Fruit fly (Drosophila melanogaster): ENCODE data around the gene CG8461.

CG8461 gene

dm6 chr3R:14478438-14479033 is 34.9 kb downstream of the CG8461 start (continued):
- TF ChIP-seq Neu2 (GFP tag; optimal IDR thresholded peaks at IDR 0.05; ENCODE audit: borderline replicate concordance) (no peak), CG16779 (GFP tag; IDR thresholded peaks at IDR 0.05) (no peak), CG7928 (GFP tag; optimal IDR thresholded peaks at IDR 0.05) (no peak), sens-2 (GFP tag; IDR thresholded peaks at IDR 0.05) (no peak), CG17361 (GFP tag; IDR thresholded peaks at IDR 0.05) (peak; percentile 94), CG13287 (GFP tag; IDR thresholded peaks at IDR 0.05; ENCODE audit: partially characterized antibody) (no peak), CG31224 (GFP tag; IDR thresholded peaks at IDR 0.05) (peak; percentile 67), CG4360 (GFP tag; IDR thresholded peaks at IDR 0.05) (no peak), fd102C (GFP tag; optimal IDR thresholded peaks at IDR 0.05) (no peak), CG10959 (GFP tag; IDR thresholded peaks at IDR 0.05) (peak; percentile 62; the same call in 1 of the 2 replicates), crc (GFP tag; optimal IDR thresholded peaks at IDR 0.05) (no peak), ash1 (GFP tag; optimal IDR thresholded peaks at IDR 0.05) (no peak), CG14860 (GFP tag; IDR thresholded peaks at IDR 0.05; ENCODE audit: partially characterized antibody) (no peak), Dp (GFP tag; optimal IDR thresholded peaks at IDR 0.05) (no peak), CG18599 (GFP tag; optimal IDR thresholded peaks at IDR 0.05) (peak; percentile 84), danr (GFP tag; IDR thresholded peaks at IDR 0.05) (no peak), B-H2 (GFP tag; optimal IDR thresholded peaks at IDR 0.05) (no peak), usp (GFP tag; optimal IDR thresholded peaks at IDR 0.05) (no peak), Tbp (GFP tag; optimal IDR thresholded peaks at IDR 0.05) (no peak), CG16813 (GFP tag; IDR thresholded peaks at IDR 0.05; ENCODE audit: partially characterized antibody) (no peak), salm (tag; optimal IDR thresholded peaks at IDR 0.05) (peak; percentile 64), CG11504 (tag; optimal IDR thresholded peaks at IDR 0.05) (peak; percentile 84), twi (tag; optimal IDR thresholded peaks at IDR 0.05) (peak; percentile 45), CG9817 (tag; optimal IDR thresholded peaks at IDR 0.05) (peak; percentile 69), NK7.1 (GFP tag; optimal IDR thresholded peaks at IDR 0.05) (no peak), gsb-n (tag; optimal IDR thresholded peaks at IDR 0.05) (peak; percentile 90), Trl (optimal IDR thresholded peaks at IDR 0.05) (peak; percentile 46 to 65), Trl (GFP tag; optimal IDR thresholded peaks at IDR 0.05) (no peak), Med (GFP tag) (peak; percentile 41), Ravus (GFP tag; IDR thresholded peaks at IDR 0.05) (peak; percentile 44), lmd (GFP tag; IDR thresholded peaks at IDR 0.05) (peak; percentile 81), Atf3 (GFP tag; optimal IDR thresholded peaks at IDR 0.05) (no peak), YL-1 (GFP tag; optimal IDR thresholded peaks at IDR 0.05) (no peak), fu2 (GFP tag; optimal IDR thresholded peaks at IDR 0.05) (no peak), CHES-1-like (GFP tag; optimal IDR thresholded peaks at IDR 0.05) (no peak), CG1602 (GFP tag; optimal IDR thresholded peaks at IDR 0.05) (peak; percentile 80), Taf1 (GFP tag; IDR thresholded peaks at IDR 0.05) (no peak), CG11723 (GFP tag; optimal IDR thresholded peaks at IDR 0.05) (peak; percentile 11), CG10209 (GFP tag; optimal IDR thresholded peaks at IDR 0.05) (peak; percentile 76), CG11398 (GFP tag; optimal IDR thresholded peaks at IDR 0.05) (no peak), peb (GFP tag; IDR thresholded peaks at IDR 0.05) (peak; percentile 64), hkb (optimal IDR thresholded peaks at IDR 0.05) (no peak), hkb (GFP tag; IDR thresholded peaks at IDR 0.05) (peak; percentile 76), hb (GFP tag; IDR thresholded peaks at IDR 0.05; ENCODE audit: partially characterized antibody) (no peak), CG2116 (GFP tag; optimal IDR thresholded peaks at IDR 0.05) (peak; percentile 34), phol (tag; optimal IDR thresholded peaks at IDR 0.05) (peak; percentile 88), CG7987 (GFP tag; optimal IDR thresholded peaks at IDR 0.05) (no peak), sug (tag; optimal IDR thresholded peaks at IDR 0.05) (peak; percentile 66), ara (GFP tag; IDR thresholded peaks at IDR 0.05) (peak; percentile 71), E2f1 (GFP tag; IDR thresholded peaks at IDR 0.05) (peak; percentile 80), CG1832 (GFP tag; optimal IDR thresholded peaks at IDR 0.05) (no peak)
